Fruit fly (Drosophila melanogaster) whole organism, embryonic: ENCODE measurements around the gene CG8563.

Experiments used
- CG14860 ChIP-seq: fragments of 200-800 bp; sonication (Bioruptor generic); IDR thresholded peaks from 3 replicates; pipeline ENCODE4 v1.3.6; 2022; ENCODE audit warnings: missing biosample characterization, missing genetic modification characterization; ENCODE audit not compliant: partially characterized antibody
- CG4707 ChIP-seq: fragments of 200-800 bp; sonication (Bioruptor generic); optimal IDR thresholded peaks from 2 replicates; lab custom pipeline; 2018; ENCODE audit warnings: missing biosample characterization, mild to moderate bottlenecking, missing genetic modification characterization, moderate library complexity
- CG7357 ChIP-seq: fragments of 200-800 bp; sonication (Bioruptor generic); IDR thresholded peaks from 3 replicates; pipeline ENCODE4 v1.3.6; 2022; ENCODE audit warnings: missing biosample characterization, missing genetic modification characterization
- CG7928 ChIP-seq: fragments of 200-800 bp; sonication (Bioruptor generic); optimal IDR thresholded peaks from 2 replicates; lab custom pipeline; 2017; ENCODE audit warnings: missing biosample characterization, mild to moderate bottlenecking, missing genetic modification characterization
- Dad ChIP-seq: fragments of 200-800 bp; sonication (Bioruptor generic); optimal IDR thresholded peaks from 3 replicates; lab custom pipeline; 2016; ENCODE audit warnings: missing biosample characterization, missing genetic modification characterization
- Fer2 ChIP-seq: fragments of 200-800 bp; sonication (Bioruptor generic); optimal IDR thresholded peaks from 2 replicates; lab custom pipeline; 2018; ENCODE audit warnings: missing biosample characterization, mild to moderate bottlenecking, missing genetic modification characterization, moderate library complexity
- Hr51 ChIP-seq, 2 experiments: fragments of 200-800 bp; sonication (Bioruptor generic); optimal IDR thresholded peaks; 2 replicates in 1 of 2; 3 replicates in 1 of 2; lab custom pipeline; 2016 to 2018; ENCODE audit warnings: missing biosample characterization in 2 of 2, missing genetic modification characterization in 2 of 2, mild to moderate bottlenecking in 1 of 2, moderate library complexity in 1 of 2
- Hsf ChIP-seq: fragments of 200-800 bp; sonication (Bioruptor generic); optimal IDR thresholded peaks from 3 replicates; lab custom pipeline; 2016; ENCODE audit warnings: missing biosample characterization, missing genetic modification characterization
- Lim3 ChIP-seq: fragments of 200-800 bp; sonication (Bioruptor generic); IDR thresholded peaks from 2 replicates; pipeline ENCODE4 v1.3.6; 2022; ENCODE audit warnings: missing biosample characterization, missing genetic modification characterization
- org-1 ChIP-seq: fragments of 200-800 bp; sonication (Bioruptor generic); optimal IDR thresholded peaks from 2 replicates; lab custom pipeline; 2017; ENCODE audit warnings: missing biosample characterization, missing genetic modification characterization
- pan ChIP-seq, 4 experiments: fragments of >200 bp in 3 of 4; fragments of 200-800 bp in 1 of 4; sonication (Bioruptor generic) in 1 of 4; optimal IDR thresholded peaks in 3 of 4; IDR thresholded peaks in 1 of 4; 2 replicates each; pipeline versions ENCODE4 v1.3.6 to Lab custom; 2017 to 2022; ENCODE audit warnings: missing biosample characterization in 2 of 4, missing genetic modification characterization in 2 of 4, mixed read lengths in 1 of 4
- scrt ChIP-seq: fragments of 200-800 bp; sonication (Bioruptor generic); optimal IDR thresholded peaks from 2 replicates; lab custom pipeline; 2018; ENCODE audit warnings: missing biosample characterization, mild to moderate bottlenecking, missing genetic modification characterization, moderate library complexity
- vfl ChIP-seq: fragments of 200-800 bp; sonication (Bioruptor generic); optimal IDR thresholded peaks from 2 replicates; lab custom pipeline; 2016; ENCODE audit warnings: missing biosample characterization, missing genetic modification characterization

dm6 chr3L:7404081-7404480, 13.5 kb downstream of the CG8563 start, which contains the start of gene CG8560:
- no peak for TF ChIP-seq Dad (GFP tag; lab: Kevin White, UChicago)
- no peak for TF ChIP-seq org-1 (GFP tag; lab: Kevin White, UChicago)
- no peak for TF ChIP-seq CG7928 (GFP tag; lab: Kevin White, UChicago)
- TF ChIP-seq Lim3 (GFP tag; lab: Robert Waterston, UW): no peak
- TF ChIP-seq CG7357: no peak
- TF ChIP-seq Hsf (GFP tag; lab: Kevin White, UChicago): no peak
- no peak for TF ChIP-seq Fer2 (tag; lab: Kevin White, UChicago)
- no peak for TF ChIP-seq pan (optimal IDR thresholded peaks at IDR 0.05; lab: Kevin White, UChicago)
- TF ChIP-seq pan (GFP tag; optimal IDR thresholded peaks at IDR 0.05 in 1 of 2, IDR thresholded peaks at IDR 0.05 in 1 of 2): no peak
- no peak for TF ChIP-seq CG4707 (GFP tag; lab: Kevin White, UChicago)
- TF ChIP-seq Hr51 (GFP tag; optimal IDR thresholded peaks at IDR 0.05; lab: Kevin White, UChicago): no peak
- TF ChIP-seq scrt (GFP tag; lab: Kevin White, UChicago): no peak
- TF ChIP-seq CG14860 (GFP tag; lab: Robert Waterston, UW): peak; percentile 19; the same call in 1 of the 3 replicates
- no peak for TF ChIP-seq vfl (GFP tag; lab: Kevin White, UChicago)
